Fruit fly (Drosophila melanogaster) whole organism, pupa: ENCODE results near the gene CG15210.

Experiments
- CG10348 ChIP-seq: fragments of 200-800 bp; sonication (Bioruptor generic); IDR thresholded peaks from 2 replicates; pipeline ENCODE4 v1.3.6; 2022; ENCODE audit warnings: missing biosample characterization, missing genetic modification characterization
- CG12605 ChIP-seq: fragments of 200-800 bp; sonication (Bioruptor generic); IDR thresholded peaks from 2 replicates; pipeline ENCODE4 v1.3.6; 2022; ENCODE audit warnings: missing biosample characterization, missing genetic modification characterization
- CG13204 ChIP-seq: fragments of 200-800 bp; sonication (Bioruptor generic); optimal IDR thresholded peaks from 2 replicates; lab custom pipeline; 2018; ENCODE audit warnings: missing biosample characterization, mild to moderate bottlenecking, missing genetic modification characterization, moderate library complexity
- CG14655 ChIP-seq: fragments of 200-800 bp; sonication (Bioruptor generic); optimal IDR thresholded peaks from 3 replicates; lab custom pipeline; 2017; ENCODE audit warnings: mild to moderate bottlenecking, missing biosample characterization, missing genetic modification reagents, missing genetic modification characterization
- CG15710 ChIP-seq: fragments of 200-800 bp; sonication (Bioruptor generic); optimal IDR thresholded peaks from 2 replicates; lab custom pipeline; 2018; ENCODE audit warnings: missing biosample characterization, mild to moderate bottlenecking, missing genetic modification characterization, moderate library complexity
- CG17806 ChIP-seq: fragments of 200-800 bp; sonication (Bioruptor generic); optimal IDR thresholded peaks from 2 replicates; lab custom pipeline; 2018; ENCODE audit warnings: missing biosample characterization, mild to moderate bottlenecking, missing genetic modification characterization, moderate library complexity
- CG32121 ChIP-seq: fragments of 200-800 bp; sonication (Bioruptor generic); IDR thresholded peaks from 2 replicates; pipeline ENCODE4 v1.3.6; 2022; ENCODE audit warnings: missing biosample characterization, missing genetic modification characterization
- CG34367 ChIP-seq: fragments of 200-800 bp; sonication (Bioruptor generic); optimal IDR thresholded peaks from 2 replicates; lab custom pipeline; 2018; ENCODE audit warnings: missing biosample characterization, mild to moderate bottlenecking, missing genetic modification characterization
- CG4496 ChIP-seq: fragments of 200-800 bp; sonication (Bioruptor generic); IDR thresholded peaks from 3 replicates; pipeline ENCODE4 v1.3.6; 2022; ENCODE audit warnings: missing biosample characterization, missing genetic modification characterization
- CG8159 ChIP-seq: fragments of 200-800 bp; sonication (Bioruptor generic); optimal IDR thresholded peaks from 3 replicates; lab custom pipeline; 2018; ENCODE audit warnings: missing biosample characterization, mild to moderate bottlenecking, missing genetic modification characterization, moderate library complexity
- CG8301 ChIP-seq: fragments of 200-800 bp; sonication (Bioruptor generic); optimal IDR thresholded peaks from 2 replicates; lab custom pipeline; 2018; ENCODE audit warnings: missing biosample characterization, mild to moderate bottlenecking, missing genetic modification characterization
- CG9948 ChIP-seq: fragments of 200-800 bp; sonication (Bioruptor generic); optimal IDR thresholded peaks from 2 replicates; lab custom pipeline; 2018; ENCODE audit warnings: missing biosample characterization, mild to moderate bottlenecking, missing genetic modification characterization, moderate library complexity
- D1 ChIP-seq: fragments of 200-800 bp; sonication (Bioruptor generic); optimal IDR thresholded peaks from 2 replicates; lab custom pipeline; 2018; ENCODE audit warnings: missing biosample characterization, mild to moderate bottlenecking, missing genetic modification characterization, moderate library complexity
- EcR ChIP-seq: fragments of 200-800 bp; sonication (Bioruptor generic); optimal IDR thresholded peaks from 3 replicates; lab custom pipeline; 2019; ENCODE audit warnings: missing biosample characterization, missing genetic modification characterization, mild to moderate bottlenecking, moderate library complexity, missing genetic modification reagents
- Ets98B ChIP-seq: fragments of 200-800 bp; sonication (Bioruptor generic); IDR thresholded peaks from 2 replicates; pipeline ENCODE4 v1.3.6; 2022; ENCODE audit warnings: missing biosample characterization, missing genetic modification characterization
- Pif1A ChIP-seq: fragments of 200-800 bp; sonication (Bioruptor generic); optimal IDR thresholded peaks from 3 replicates; lab custom pipeline; 2016; ENCODE audit warnings: missing biosample characterization, missing genetic modification characterization
- Pif1B ChIP-seq: fragments of 200-800 bp; sonication (Bioruptor generic); optimal IDR thresholded peaks from 3 replicates; lab custom pipeline; 2016; ENCODE audit warnings: missing biosample characterization, missing genetic modification characterization
- Snoo ChIP-seq: fragments of 200-800 bp; sonication (Bioruptor generic); optimal IDR thresholded peaks from 3 replicates; lab custom pipeline; 2017; ENCODE audit warnings: missing biosample characterization, mild to moderate bottlenecking, missing genetic modification characterization, inconsistent platforms
- fd96Ca ChIP-seq: fragments of 200-800 bp; sonication (Bioruptor generic); IDR thresholded peaks from 3 replicates; pipeline ENCODE4 v1.3.6; 2022; ENCODE audit warnings: missing biosample characterization, missing genetic modification characterization
- gl ChIP-seq: fragments of 200-800 bp; sonication (Bioruptor generic); optimal IDR thresholded peaks from 2 replicates; lab custom pipeline; 2018; ENCODE audit warnings: missing biosample characterization, mild to moderate bottlenecking, missing genetic modification characterization
- rn ChIP-seq: fragments of 200-800 bp; sonication (Bioruptor generic); IDR thresholded peaks from 2 replicates; pipeline ENCODE4 v1.3.6; 2022; ENCODE audit warnings: missing biosample characterization, missing genetic modification characterization

CG15210 gene

dm6 chrX:10886418-10886817, 47.4 kb downstream of the CG15210 start:
- TF ChIP-seq CG15710 (tag; lab: Kevin White, UChicago) (no peak), CG14655 (GFP tag; lab: Kevin White, UChicago) (no peak), rn (GFP tag; lab: Robert Waterston, UW) (no peak), EcR (GFP tag; lab: Kevin White, UChicago) (no peak), CG12605 (GFP tag; lab: Robert Waterston, UW) (no peak), Snoo (no peak), CG8301 (tag; lab: Kevin White, UChicago) (no peak), CG17806 (tag; lab: Kevin White, UChicago) (no peak), CG8159 (tag; lab: Kevin White, UChicago) (no peak), Pif1B (no peak), fd96Ca (GFP tag; lab: Robert Waterston, UW) (no peak), CG13204 (GFP tag; lab: Kevin White, UChicago) (no peak), CG10348 (GFP tag; lab: Robert Waterston, UW) (no peak), CG32121 (GFP tag; lab: Robert Waterston, UW) (no peak), CG9948 (tag; lab: Kevin White, UChicago) (no peak), CG34367 (no peak), gl (tag; lab: Kevin White, UChicago) (no peak), Ets98B (GFP tag; lab: Robert Waterston, UW) (no peak)

DNA sequence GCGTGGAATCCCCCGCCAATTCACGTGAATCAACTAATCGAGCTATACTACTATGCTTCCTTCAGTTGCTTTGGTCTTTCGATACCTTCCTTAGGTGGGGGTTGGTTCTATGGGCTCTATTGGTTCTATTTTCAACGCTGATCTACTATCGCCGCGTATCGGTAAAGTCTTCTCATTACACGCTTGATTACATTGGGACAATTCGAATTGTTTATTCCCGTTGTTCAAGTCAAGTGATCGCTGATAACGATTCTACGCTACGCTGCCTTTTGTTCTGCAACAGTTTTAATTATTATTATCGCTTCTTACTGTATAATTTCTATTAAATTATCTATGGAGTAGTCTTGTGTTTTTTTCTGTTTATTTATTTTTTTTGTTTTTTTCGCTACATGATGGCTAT, 48.6 kb downstream of the CG15210 start:
- TF ChIP-seq CG10348 (GFP tag; lab: Robert Waterston, UW) (no peak), D1 (tag; lab: Kevin White, UChicago) (no peak), CG8301 (tag; lab: Kevin White, UChicago) (no peak), Pif1A (no peak), CG15710 (tag; lab: Kevin White, UChicago) (no peak), CG4496 (GFP tag; lab: Robert Waterston, UW) (no peak), CG14655 (GFP tag; lab: Kevin White, UChicago) (no peak), CG32121 (GFP tag; lab: Robert Waterston, UW) (no peak), CG34367 (no peak), CG8159 (tag; lab: Kevin White, UChicago) (no peak), fd96Ca (GFP tag; lab: Robert Waterston, UW) (no peak), Snoo (no peak), rn (GFP tag; lab: Robert Waterston, UW) (no peak), Pif1B (no peak), Ets98B (GFP tag; lab: Robert Waterston, UW) (no peak), CG9948 (tag; lab: Kevin White, UChicago) (no peak)
- TF ChIP-seq, all 21 proteins: peak for 0
